Worm (Caenorhabditis elegans) whole organism, L4 larva: Measurements from ENCODE around the gene C07A4.2.

Source experiments
- D1046.2 ChIP-seq: fragments of 200-800 bp; sonication (Bioruptor generic); IDR thresholded peaks from 2 replicates; pipeline ENCODE4 v1.3.6; 2022; ENCODE audit warnings: missing genetic modification characterization, missing compliant biosample characterization
- F37D6.2 ChIP-seq: sonication (generic microtip); optimal IDR thresholded peaks from 2 replicates; lab custom pipeline; 2016; ENCODE audit warnings: mild to moderate bottlenecking, missing genetic modification characterization, missing compliant biosample characterization
- R02D3.7 ChIP-seq: fragments of 150-350 bp; sonication (generic microtip); optimal IDR thresholded peaks from 3 replicates; lab custom pipeline; 2014; ENCODE audit warnings: missing biosample characterization, missing genetic modification characterization
- T20F7.1 ChIP-seq: fragments of 200-800 bp; sonication (Bioruptor generic); optimal IDR thresholded peaks from 2 replicates; lab custom pipeline; 2018; ENCODE audit warnings: mild to moderate bottlenecking, missing genetic modification characterization, missing compliant biosample characterization
- Y105C5A.15 ChIP-seq: fragments of 200-800 bp; sonication (Bioruptor generic); IDR thresholded peaks from 2 replicates; pipeline ENCODE4 v1.3.6; 2022; ENCODE audit warnings: missing genetic modification characterization, missing compliant biosample characterization
- Y5F2A.4 ChIP-seq: fragments of 200-800 bp; sonication (Bioruptor generic); optimal IDR thresholded peaks from 2 replicates; lab custom pipeline; 2018; ENCODE audit warnings: mild to moderate bottlenecking, missing genetic modification characterization, missing compliant biosample characterization
- aha-1 ChIP-seq: fragments of 150-350 bp; peaks from one replicate; lab custom pipeline; 2014; ENCODE audit warnings: missing biosample characterization, missing genetic modification characterization
- aly-2 ChIP-seq: sonication (generic microtip); optimal IDR thresholded peaks from 2 replicates; lab custom pipeline; 2018; ENCODE audit warnings: missing biosample characterization, missing genetic modification characterization
- ceh-32 ChIP-seq: sonication (generic microtip); optimal IDR thresholded peaks from 2 replicates; lab custom pipeline; 2016; ENCODE audit warnings: mild to moderate bottlenecking, missing genetic modification characterization, missing compliant biosample characterization; ENCODE audit not compliant: poor library complexity
- ceh-44 ChIP-seq: fragments of 200-800 bp; sonication (Bioruptor generic); IDR thresholded peaks from 2 replicates; pipeline ENCODE4 v1.3.6; 2022; ENCODE audit warnings: missing genetic modification reagents, missing genetic modification characterization, missing compliant biosample characterization
- ceh-82 ChIP-seq: sonication (generic microtip); optimal IDR thresholded peaks from 2 replicates; lab custom pipeline; 2017; ENCODE audit warnings: missing biosample characterization, missing genetic modification characterization
- ces-1 ChIP-seq: fragments of 150-350 bp; sonication (generic microtip); optimal IDR thresholded peaks from 4 replicates; lab custom pipeline; 2014; ENCODE audit warnings: missing biosample characterization, missing genetic modification reagents, missing genetic modification characterization
- daf-19 ChIP-seq: fragments of 200-800 bp; sonication (Bioruptor generic); conservative IDR thresholded peaks from 2 replicates; pipeline ENCODE4 v1.3.6; 2022; ENCODE audit warnings: missing genetic modification characterization, missing compliant biosample characterization
- daf-8 ChIP-seq: fragments of 200-800 bp; sonication (Bioruptor generic); IDR thresholded peaks from 2 replicates; pipeline ENCODE4 v1.3.6; 2022; ENCODE audit warnings: missing genetic modification characterization, missing compliant biosample characterization
- dmd-6 ChIP-seq: fragments of 200-800 bp; sonication (Bioruptor generic); IDR thresholded peaks from 2 replicates; pipeline ENCODE4 v1.3.6; 2022; ENCODE audit warnings: missing genetic modification reagents, missing genetic modification characterization, missing compliant biosample characterization
- dmd-8 ChIP-seq: fragments of 200-800 bp; sonication (Bioruptor generic); IDR thresholded peaks from 2 replicates; pipeline ENCODE4 v1.3.6; 2022; ENCODE audit warnings: missing genetic modification characterization, missing compliant biosample characterization
- dve-1 ChIP-seq: sonication (generic microtip); optimal IDR thresholded peaks from 2 replicates; lab custom pipeline; 2017; ENCODE audit warnings: antibody characterized with exemption, mild to moderate bottlenecking, missing genetic modification characterization, missing compliant biosample characterization; ENCODE audit not compliant: insufficient read depth
- fkh-10 ChIP-seq: fragments of 150-350 bp; optimal IDR thresholded peaks from 2 replicates; lab custom pipeline; 2014; ENCODE audit warnings: missing biosample characterization, missing genetic modification reagents, missing genetic modification characterization
- hlh-11 ChIP-seq: fragments of 200-800 bp; sonication (Bioruptor generic); optimal IDR thresholded peaks from 2 replicates; lab custom pipeline; 2018; ENCODE audit warnings: mild to moderate bottlenecking, missing genetic modification characterization, missing compliant biosample characterization
- hmg-1.1 ChIP-seq: fragments of 200-800 bp; sonication (Bioruptor generic); IDR thresholded peaks from 2 replicates; pipeline ENCODE4 v1.3.6; 2022; ENCODE audit warnings: missing genetic modification reagents, missing genetic modification characterization, missing compliant biosample characterization
- jun-1 ChIP-seq: fragments of 150-350 bp; optimal IDR thresholded peaks from 2 replicates; lab custom pipeline; 2014; ENCODE audit warnings: missing biosample characterization, missing genetic modification reagents, missing genetic modification characterization
- lim-7 ChIP-seq: fragments of 200-800 bp; sonication (Bioruptor generic); IDR thresholded peaks from 2 replicates; pipeline ENCODE4 v1.3.6; 2022; ENCODE audit warnings: missing genetic modification characterization, missing compliant biosample characterization
- lin-1 ChIP-seq: fragments of 200-800 bp; sonication (Bioruptor generic); IDR thresholded peaks from 2 replicates; pipeline ENCODE4 v1.3.6; 2022; ENCODE audit warnings: missing genetic modification reagents, missing genetic modification characterization, missing compliant biosample characterization
- lin-15B ChIP-seq: fragments of 150-350 bp; sonication (generic microtip); optimal IDR thresholded peaks from 3 replicates; lab custom pipeline; 2014; ENCODE audit warnings: missing biosample characterization, missing genetic modification characterization
- lsy-2 ChIP-seq, 2 experiments: fragments of 150-350 bp in 1 of 2; sonication (generic microtip) in 1 of 2; optimal IDR thresholded peaks; 2 replicates each; lab custom pipeline; 2014 to 2017; ENCODE audit warnings: missing biosample characterization in 2 of 2, missing genetic modification characterization in 2 of 2
- madf-5 ChIP-seq, 2 experiments: fragments of 200-800 bp; sonication (Bioruptor generic); IDR thresholded peaks; 2 replicates each; pipeline ENCODE4 v1.3.6; 2022; ENCODE audit warnings: missing compliant biosample characterization in 2 of 2, missing genetic modification characterization in 2 of 2
- mdt-29 ChIP-seq: fragments of 200-800 bp; sonication (Bioruptor generic); IDR thresholded peaks from 2 replicates; pipeline ENCODE4 v1.3.6; 2022; ENCODE audit warnings: missing genetic modification reagents, missing genetic modification characterization, missing compliant biosample characterization
- mep-1 ChIP-seq: fragments of 150-350 bp; sonication (generic microtip); optimal IDR thresholded peaks from 3 replicates; lab custom pipeline; 2014; ENCODE audit warnings: missing biosample characterization, missing genetic modification characterization
- mes-2 ChIP-seq: sonication (generic microtip); optimal IDR thresholded peaks from 2 replicates; lab custom pipeline; 2016; ENCODE audit warnings: missing genotype, mild to moderate bottlenecking, missing genetic modification characterization, missing compliant biosample characterization; ENCODE audit not compliant: poor library complexity, severe bottlenecking
- nhr-102 ChIP-seq: sonication (generic microtip); optimal IDR thresholded peaks from 2 replicates; lab custom pipeline; 2016; ENCODE audit warnings: mild to moderate bottlenecking, missing genetic modification characterization, moderate library complexity, missing compliant biosample characterization
- nhr-11 ChIP-seq: fragments of 150-350 bp; optimal IDR thresholded peaks from 2 replicates; lab custom pipeline; 2014; ENCODE audit warnings: missing biosample characterization, missing genetic modification characterization
- nhr-111 ChIP-seq: fragments of 200-800 bp; sonication (Bioruptor generic); optimal IDR thresholded peaks from 2 replicates; lab custom pipeline; 2018; ENCODE audit warnings: mild to moderate bottlenecking, missing genetic modification characterization, missing compliant biosample characterization
- nhr-237 ChIP-seq: sonication (generic microtip); optimal IDR thresholded peaks from 2 replicates; lab custom pipeline; 2017; ENCODE audit warnings: missing biosample characterization, missing genetic modification characterization
- nhr-28 ChIP-seq: fragments of 150-350 bp; optimal IDR thresholded peaks from 2 replicates; lab custom pipeline; 2014; ENCODE audit warnings: missing biosample characterization, missing genetic modification characterization
- nhr-41 ChIP-seq: fragments of 200-800 bp; sonication (Bioruptor generic); IDR thresholded peaks from 2 replicates; pipeline ENCODE4 v1.3.6; 2022; ENCODE audit warnings: missing genetic modification reagents, missing genetic modification characterization, missing compliant biosample characterization
- nhr-42 ChIP-seq: fragments of 200-800 bp; sonication (Bioruptor generic); IDR thresholded peaks from 2 replicates; pipeline ENCODE4 v1.3.6; 2022; ENCODE audit warnings: missing genetic modification characterization, missing compliant biosample characterization
- php-3 ChIP-seq: fragments of 200-800 bp; sonication (Bioruptor generic); IDR thresholded peaks from 2 replicates; pipeline ENCODE4 v1.3.6; 2022; ENCODE audit warnings: missing genetic modification reagents, missing genetic modification characterization, missing compliant biosample characterization
- pqm-1 ChIP-seq: sonication (generic microtip); optimal IDR thresholded peaks from 2 replicates; lab custom pipeline; 2017; ENCODE audit warnings: missing biosample characterization, missing genetic modification characterization
- sdz-12 ChIP-seq: fragments of 200-800 bp; sonication (Bioruptor generic); optimal IDR thresholded peaks from 2 replicates; lab custom pipeline; 2018; ENCODE audit warnings: mild to moderate bottlenecking, missing genetic modification characterization, missing compliant biosample characterization
- set-16 ChIP-seq: fragments of 200-800 bp; sonication (Bioruptor generic); IDR thresholded peaks from 2 replicates; pipeline ENCODE4 v1.3.6; 2022; ENCODE audit warnings: missing genetic modification reagents, missing genetic modification characterization, missing compliant biosample characterization
- skn-1 ChIP-seq: fragments of 150-350 bp; optimal IDR thresholded peaks from 2 replicates; lab custom pipeline; 2014; ENCODE audit warnings: missing biosample characterization, missing genetic modification characterization
- spr-1 ChIP-seq: sonication (generic microtip); optimal IDR thresholded peaks from 2 replicates; lab custom pipeline; 2016; ENCODE audit warnings: mild to moderate bottlenecking, missing genetic modification characterization, missing compliant biosample characterization
- tag-97 ChIP-seq: fragments of 200-800 bp; sonication (Bioruptor generic); IDR thresholded peaks from 2 replicates; pipeline ENCODE4 v1.3.6; 2022; ENCODE audit warnings: missing genetic modification characterization, missing compliant biosample characterization
- unc-39 ChIP-seq: sonication (generic microtip); optimal IDR thresholded peaks from 2 replicates; lab custom pipeline; 2017; ENCODE audit warnings: missing biosample characterization, missing genetic modification characterization
- unc-62 ChIP-seq, 3 experiments: fragments of 150-350 bp in 1 of 3; sonication (generic microtip); optimal IDR thresholded peaks in 2 of 3; peaks in 1 of 3; 1 replicate in 1 of 3; 2 replicates in 2 of 3; lab custom pipeline; 2014 to 2017; ENCODE audit warnings: missing biosample characterization in 3 of 3, missing genetic modification characterization in 3 of 3, missing genetic modification reagents in 3 of 3, missing genotype in 1 of 3
- vab-7 ChIP-seq: fragments of 200-800 bp; sonication (Bioruptor generic); IDR thresholded peaks from 2 replicates; pipeline ENCODE4 v1.3.6; 2022; ENCODE audit warnings: missing genetic modification reagents, missing genetic modification characterization, missing compliant biosample characterization
- zag-1 ChIP-seq: fragments of 150-350 bp; optimal IDR thresholded peaks from 2 replicates; lab custom pipeline; 2014; ENCODE audit warnings: missing biosample characterization, missing genetic modification characterization
- zfp-2 ChIP-seq: sonication (generic microtip); optimal IDR thresholded peaks from 2 replicates; lab custom pipeline; 2016; ENCODE audit warnings: mild to moderate bottlenecking, missing genetic modification characterization, missing compliant biosample characterization
- zip-11 ChIP-seq: fragments of 200-800 bp; sonication (Bioruptor generic); IDR thresholded peaks from 2 replicates; pipeline ENCODE4 v1.3.6; 2022; ENCODE audit warnings: missing genetic modification characterization, missing compliant biosample characterization
- ztf-11 ChIP-seq: fragments of 150-350 bp; optimal IDR thresholded peaks from 2 replicates; lab custom pipeline; 2014; ENCODE audit warnings: missing biosample characterization, missing genetic modification characterization

The C07A4.2 gene

DNA sequence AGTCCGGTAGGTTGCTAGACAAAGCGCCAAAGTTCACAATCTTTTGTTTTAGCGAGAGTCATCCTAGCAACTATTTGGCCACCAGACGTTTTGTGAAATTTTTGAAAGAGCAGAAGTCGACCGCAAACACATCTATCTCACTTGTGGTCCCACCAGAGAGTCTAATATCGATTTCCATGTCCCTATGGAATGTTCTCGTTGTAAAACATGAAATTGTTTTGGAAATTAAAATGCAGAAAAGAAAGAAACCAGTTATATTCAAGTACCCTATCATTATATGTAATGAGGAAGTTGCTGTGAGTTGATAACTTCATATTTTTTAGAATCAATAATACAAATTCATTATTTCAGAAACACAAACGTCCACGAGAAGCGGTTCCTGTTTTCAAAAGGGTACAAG lies 12.7 kb downstream of the C07A4.2 start:
- TF ChIP-seq nhr-11 (tag; lab: Kevin White, UChicago) = no peak
- peak; percentile 90 for TF ChIP-seq aha-1 (tag; lab: Kevin White, UChicago)
- no peak for TF ChIP-seq set-16

DNA sequence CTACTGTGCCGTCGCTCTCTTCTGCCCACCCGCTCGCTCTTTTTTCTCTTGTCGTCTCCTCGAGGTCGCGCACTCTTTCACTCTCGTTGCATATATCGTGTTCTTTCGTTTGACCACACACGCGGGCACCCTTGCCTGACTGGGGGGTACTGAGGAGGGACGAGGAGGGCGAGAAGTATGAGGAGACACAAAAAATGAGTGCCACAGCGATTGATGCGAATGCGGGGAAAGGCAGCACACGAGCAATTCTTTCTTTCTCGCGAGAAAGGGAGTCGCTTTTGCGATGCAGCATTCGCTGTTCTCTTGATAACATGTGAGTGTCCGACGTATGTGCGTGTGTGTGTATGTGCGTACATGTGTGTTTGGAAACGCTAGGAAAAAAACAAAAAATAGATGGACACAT lies 16.5 kb downstream of the C07A4.2 start:
- TF ChIP-seq hmg-1.1 (GFP tag; lab: Robert Waterston, UW) (peak; percentile 91), spr-1 (tag; lab: Kevin White, UChicago) (peak; percentile 13), nhr-237 (no peak), mep-1 (peak; percentile 94), nhr-28 (tag; lab: Kevin White, UChicago) (peak; percentile 85), pqm-1 (peak; percentile 20), zag-1 (tag; lab: Kevin White, UChicago) (no peak), ztf-11 (tag; lab: Kevin White, UChicago) (no peak), F37D6.2 (peak; percentile 70), zip-11 (no peak), R02D3.7 (tag; lab: Kevin White, UChicago) (no peak), skn-1 (tag; lab: Kevin White, UChicago) (no peak), daf-19 (no peak), mdt-29 (GFP tag; lab: Robert Waterston, UW) (no peak), ces-1 (GFP tag; lab: Kevin White, UChicago) (no peak), lin-15B (no peak), aly-2 (tag; lab: Kevin White, UChicago) (no peak), nhr-41 (GFP tag; lab: Robert Waterston, UW) (0 out of 2 replicates have a peak, but pooled peaks have one; percentile 10), mes-2 (tag; lab: Kevin White, UChicago) (peak; percentile 62), unc-39 (tag; lab: Kevin White, UChicago) (no peak), lim-7 (GFP tag; lab: Robert Waterston, UW) (no peak), dmd-6 (GFP tag; lab: Robert Waterston, UW) (peak; percentile 51), Y5F2A.4 (GFP tag; lab: Kevin White, UChicago) (no peak), nhr-111 (GFP tag; lab: Kevin White, UChicago) (no peak), sdz-12 (GFP tag; lab: Kevin White, UChicago) (no peak), aha-1 (tag; lab: Kevin White, UChicago) (peak; percentile 97), fkh-10 (GFP tag; lab: Kevin White, UChicago) (peak; percentile 58), daf-8 (GFP tag; lab: Robert Waterston, UW) (no peak), madf-5 (GFP tag; IDR thresholded peaks at IDR 0.05; lab: Robert Waterston, UW) (0 out of 4 replicates have a peak, but pooled peaks of 1 of the 2 experiments have one; percentile 33), vab-7 (GFP tag; lab: Robert Waterston, UW) (no peak), tag-97 (GFP tag; lab: Robert Waterston, UW) (no peak), php-3 (no peak), nhr-11 (tag; lab: Kevin White, UChicago) (peak; percentile 86), D1046.2 (GFP tag; lab: Robert Waterston, UW) (no peak), ceh-32 (no peak), jun-1 (tag; lab: Kevin White, UChicago) (peak; percentile 13), nhr-102 (tag; lab: Kevin White, UChicago) (peak; percentile 50), lsy-2 (tag; optimal IDR thresholded peaks at IDR 0.05; lab: Kevin White, UChicago) (peak; percentile 14 to 73), dmd-8 (no peak), unc-62 (GFP tag; optimal IDR thresholded peaks at IDR 0.05 in 1 of 2; lab: Kevin White, UChicago) (peak in 1 of 2 experiments; percentile 100), unc-62 (tag; optimal IDR thresholded peaks at IDR 0.05; lab: Kevin White, UChicago) (no peak), dve-1 (peak; percentile 83), lin-1 (GFP tag; lab: Robert Waterston, UW) (peak; percentile 35; the same call in 1 of the 2 replicates), nhr-42 (GFP tag; lab: Robert Waterston, UW) (peak; percentile 55; the same call in 1 of the 2 replicates), zfp-2 (peak; percentile 33), Y105C5A.15 (no peak), ceh-44 (GFP tag; lab: Robert Waterston, UW) (peak; percentile 72; the same call in 1 of the 2 replicates), hlh-11 (tag; lab: Kevin White, UChicago) (peak; percentile 91), T20F7.1 (GFP tag; lab: Kevin White, UChicago) (peak; percentile 60), ceh-82 (tag; lab: Kevin White, UChicago) (no peak)
